Fruit fly (Drosophila melanogaster) whole organism, embryonic: ENCODE measurements around the gene CG1983.
A peak's percentile ranks its signal among the peaks of the same experiment; 100 is the strongest.

Experiments used
- Ada2b ChIP-seq: fragments of 200-800 bp; sonication (Bioruptor generic); IDR thresholded peaks from 2 replicates; pipeline ENCODE4 v1.3.6; 2022; ENCODE audit warnings: missing biosample characterization, missing genetic modification characterization
- CG10366 ChIP-seq: fragments of 200-800 bp; sonication (Bioruptor generic); IDR thresholded peaks from 2 replicates; pipeline ENCODE4 v1.3.6; 2022; ENCODE audit warnings: missing biosample characterization, missing genetic modification characterization
- CG11093 ChIP-seq: fragments of 200-800 bp; sonication (Bioruptor generic); IDR thresholded peaks from 3 replicates; pipeline ENCODE4 v1.3.6; 2022; ENCODE audit warnings: missing biosample characterization, missing genetic modification characterization
- CG12299 ChIP-seq: fragments of 200-800 bp; sonication (Bioruptor generic); optimal IDR thresholded peaks from 2 replicates; lab custom pipeline; 2018; ENCODE audit warnings: missing biosample characterization, mild to moderate bottlenecking, missing genetic modification characterization
- CG13123 ChIP-seq: fragments of 200-800 bp; sonication (Bioruptor generic); optimal IDR thresholded peaks from 2 replicates; lab custom pipeline; 2016; ENCODE audit warnings: missing biosample characterization, missing genetic modification characterization
- CG17912 ChIP-seq: fragments of 200-800 bp; sonication (Bioruptor generic); optimal IDR thresholded peaks from 2 replicates; lab custom pipeline; 2018; ENCODE audit warnings: missing biosample characterization, mild to moderate bottlenecking, missing genetic modification characterization
- CG18476 ChIP-seq: fragments of 200-800 bp; sonication (Bioruptor generic); optimal IDR thresholded peaks from 2 replicates; lab custom pipeline; 2016; ENCODE audit warnings: missing biosample characterization, mild to moderate bottlenecking, missing genetic modification characterization
- CG2875 ChIP-seq: fragments of 200-800 bp; sonication (Bioruptor generic); optimal IDR thresholded peaks from 2 replicates; lab custom pipeline; 2017; ENCODE audit warnings: missing biosample characterization, mild to moderate bottlenecking, missing genetic modification characterization, missing genetic modification reagents
- CG31224 ChIP-seq: fragments of 200-800 bp; sonication (Bioruptor generic); IDR thresholded peaks from 2 replicates; pipeline ENCODE4 v1.3.6; 2022; ENCODE audit warnings: missing biosample characterization, missing genetic modification characterization
- CG31388 ChIP-seq: fragments of 200-800 bp; sonication (Bioruptor generic); optimal IDR thresholded peaks from 2 replicates; lab custom pipeline; 2016; ENCODE audit warnings: missing biosample characterization, missing genetic modification characterization
- CG31441 ChIP-seq: fragments of 200-800 bp; sonication (Bioruptor generic); IDR thresholded peaks from 2 replicates; pipeline ENCODE4 v1.3.6; 2022; ENCODE audit warnings: missing biosample characterization, missing genetic modification characterization
- CG33557 ChIP-seq: fragments of 200-800 bp; sonication (Bioruptor generic); optimal IDR thresholded peaks from 2 replicates; lab custom pipeline; 2019; ENCODE audit warnings: missing biosample characterization, mild to moderate bottlenecking, missing genetic modification characterization, moderate library complexity
- CG3726 ChIP-seq: fragments of 200-800 bp; sonication (Bioruptor generic); IDR thresholded peaks from 3 replicates; pipeline ENCODE4, ENCODE4 v1.3.6; 2022; ENCODE audit warnings: missing biosample characterization, missing genetic modification characterization
- CG4707 ChIP-seq: fragments of 200-800 bp; sonication (Bioruptor generic); optimal IDR thresholded peaks from 2 replicates; lab custom pipeline; 2018; ENCODE audit warnings: missing biosample characterization, mild to moderate bottlenecking, missing genetic modification characterization, moderate library complexity
- CG7928 ChIP-seq: fragments of 200-800 bp; sonication (Bioruptor generic); optimal IDR thresholded peaks from 2 replicates; lab custom pipeline; 2017; ENCODE audit warnings: missing biosample characterization, mild to moderate bottlenecking, missing genetic modification characterization
- Dll ChIP-seq: fragments of 200-800 bp; sonication (Bioruptor generic); IDR thresholded peaks from 4 replicates; pipeline ENCODE4 v1.3.6; 2022; ENCODE audit warnings: missing biosample characterization, missing genetic modification characterization; ENCODE audit not compliant: partially characterized antibody
- Ets65A ChIP-seq: fragments of 200-800 bp; sonication (Bioruptor generic); peaks from one replicate; lab custom pipeline; 2016; ENCODE audit warnings: missing biosample characterization, missing genetic modification characterization
- Hr39 ChIP-seq: fragments of >200 bp; optimal IDR thresholded peaks from 2 replicates; lab custom pipeline; 2017
- Jarid2 ChIP-seq: fragments of 200-800 bp; sonication (Bioruptor generic); optimal IDR thresholded peaks from 3 replicates; lab custom pipeline; 2017; ENCODE audit warnings: mild to moderate bottlenecking, missing biosample characterization, missing genetic modification reagents, missing genetic modification characterization
- NfI ChIP-seq: fragments of 200-800 bp; sonication (Bioruptor generic); optimal IDR thresholded peaks from 3 replicates; lab custom pipeline; 2018; ENCODE audit warnings: missing biosample characterization, mild to moderate bottlenecking, missing genetic modification characterization, moderate library complexity
- Ravus ChIP-seq: fragments of 200-800 bp; sonication (Bioruptor generic); IDR thresholded peaks from 2 replicates; pipeline ENCODE4 v1.3.6; 2022; ENCODE audit warnings: missing biosample characterization, missing genetic modification characterization
- Sox100B ChIP-seq: fragments of 200-800 bp; sonication (Bioruptor generic); optimal IDR thresholded peaks from 3 replicates; lab custom pipeline; 2018; ENCODE audit warnings: missing biosample characterization, mild to moderate bottlenecking, missing genetic modification characterization
- Sox102F ChIP-seq: fragments of 200-800 bp; sonication (Bioruptor generic); optimal IDR thresholded peaks from 2 replicates; lab custom pipeline; 2018; ENCODE audit warnings: missing biosample characterization, mild to moderate bottlenecking, missing genetic modification characterization, moderate library complexity
- bcd ChIP-seq: fragments of 200-800 bp; sonication (Bioruptor generic); optimal IDR thresholded peaks from 2 replicates; lab custom pipeline; 2017; ENCODE audit warnings: missing biosample characterization, mild to moderate bottlenecking, missing genetic modification characterization
- bigmax ChIP-seq: fragments of 200-800 bp; sonication (Bioruptor generic); optimal IDR thresholded peaks from 2 replicates; lab custom pipeline; 2018; ENCODE audit warnings: missing biosample characterization, mild to moderate bottlenecking, missing genetic modification characterization
- corto ChIP-seq: fragments of 200-800 bp; sonication (Bioruptor generic); optimal IDR thresholded peaks from 2 replicates; lab custom pipeline; 2016; ENCODE audit warnings: missing biosample characterization, mild to moderate bottlenecking, missing genetic modification characterization, moderate library complexity
- crc ChIP-seq: fragments of 200-800 bp; sonication (Bioruptor generic); optimal IDR thresholded peaks from 2 replicates; lab custom pipeline; 2016; ENCODE audit warnings: missing biosample characterization, missing genetic modification characterization
- cwo ChIP-seq: fragments of 200-800 bp; sonication (Bioruptor generic); optimal IDR thresholded peaks from 3 replicates; lab custom pipeline; 2017; ENCODE audit warnings: missing biosample characterization, missing genetic modification characterization, mild to moderate bottlenecking, moderate library complexity, missing genetic modification reagents
- dm ChIP-seq: fragments of 200-800 bp; sonication (Bioruptor generic); optimal IDR thresholded peaks from 3 replicates; lab custom pipeline; 2016; ENCODE audit warnings: missing biosample characterization, missing genetic modification characterization
- dysf ChIP-seq: fragments of 200-800 bp; sonication (Bioruptor generic); IDR thresholded peaks from 3 replicates; pipeline ENCODE4 v1.3.6; 2022; ENCODE audit warnings: missing biosample characterization, missing genetic modification characterization
- eyg ChIP-seq: fragments of 200-800 bp; sonication (Bioruptor generic); optimal IDR thresholded peaks from 3 replicates; lab custom pipeline; 2016; ENCODE audit warnings: missing biosample characterization, missing genetic modification characterization
- gro ChIP-seq: fragments of 200-800 bp; sonication (Bioruptor generic); optimal IDR thresholded peaks from 2 replicates; lab custom pipeline; 2016; ENCODE audit warnings: missing biosample characterization, missing genetic modification characterization
- h ChIP-seq: fragments of >200 bp; optimal IDR thresholded peaks from 2 replicates; lab custom pipeline; 2017
- ind ChIP-seq: fragments of 200-800 bp; sonication (Bioruptor generic); optimal IDR thresholded peaks from 3 replicates; lab custom pipeline; 2016; ENCODE audit warnings: missing biosample characterization, missing genetic modification characterization
- knrl ChIP-seq: fragments of 200-800 bp; sonication (Bioruptor generic); IDR thresholded peaks from 3 replicates; pipeline ENCODE4 v1.3.6; 2022; ENCODE audit warnings: missing biosample characterization, missing genetic modification characterization; ENCODE audit not compliant: partially characterized antibody
- nerfin-1 ChIP-seq: fragments of 200-800 bp; sonication (Bioruptor generic); optimal IDR thresholded peaks from 3 replicates; lab custom pipeline; 2019; ENCODE audit warnings: missing biosample characterization, mild to moderate bottlenecking, missing genetic modification characterization, moderate library complexity
- pan ChIP-seq, 4 experiments: fragments of >200 bp in 3 of 4; fragments of 200-800 bp in 1 of 4; sonication (Bioruptor generic) in 1 of 4; optimal IDR thresholded peaks in 3 of 4; IDR thresholded peaks in 1 of 4; 2 replicates each; pipeline versions ENCODE4 v1.3.6 to Lab custom; 2017 to 2022; ENCODE audit warnings: missing biosample characterization in 2 of 4, missing genetic modification characterization in 2 of 4, mixed read lengths in 1 of 4
- phol ChIP-seq: fragments of 200-800 bp; sonication (Bioruptor generic); optimal IDR thresholded peaks from 3 replicates; lab custom pipeline; 2018; ENCODE audit warnings: missing biosample characterization, mild to moderate bottlenecking, missing genetic modification characterization, moderate library complexity
- pita ChIP-seq: fragments of 200-800 bp; sonication (Bioruptor generic); optimal IDR thresholded peaks from 2 replicates; lab custom pipeline; 2017; ENCODE audit warnings: missing biosample characterization, mild to moderate bottlenecking, missing genetic modification characterization
- pnt ChIP-seq: fragments of 200-800 bp; sonication (Bioruptor generic); optimal IDR thresholded peaks from 3 replicates; lab custom pipeline; 2016; ENCODE audit warnings: missing biosample characterization, missing genetic modification characterization
- run ChIP-seq: fragments of 200-800 bp; sonication (Bioruptor generic); optimal IDR thresholded peaks from 3 replicates; lab custom pipeline; 2018; ENCODE audit warnings: missing biosample characterization, mild to moderate bottlenecking, missing genetic modification characterization
- sens ChIP-seq: fragments of 200-800 bp; sonication (Bioruptor generic); peaks from one replicate; lab custom pipeline; 2016; ENCODE audit warnings: missing biosample characterization, missing genetic modification characterization
- sima ChIP-seq: fragments of 200-800 bp; sonication (Bioruptor generic); optimal IDR thresholded peaks from 2 replicates; lab custom pipeline; 2016; ENCODE audit warnings: missing biosample characterization, missing genetic modification characterization
- so ChIP-seq: fragments of 200-800 bp; sonication (Bioruptor generic); IDR thresholded peaks from 3 replicates; pipeline ENCODE4 v1.3.6; 2022; ENCODE audit warnings: missing biosample characterization, missing genetic modification characterization
- trh ChIP-seq: fragments of 200-800 bp; sonication (Bioruptor generic); optimal IDR thresholded peaks from 2 replicates; lab custom pipeline; 2016; ENCODE audit warnings: missing biosample characterization, missing genetic modification characterization
- vnd ChIP-seq: fragments of 200-800 bp; sonication (Bioruptor generic); IDR thresholded peaks from 3 replicates; pipeline ENCODE4 v1.3.6; 2022; ENCODE audit warnings: missing biosample characterization, missing genetic modification characterization; ENCODE audit not compliant: partially characterized antibody
- wor ChIP-seq: fragments of 200-800 bp; sonication (Bioruptor generic); IDR thresholded peaks from 2 replicates; pipeline ENCODE4 v1.3.6; 2022; ENCODE audit warnings: missing biosample characterization, missing genetic modification characterization
- zfh2 ChIP-seq: fragments of 200-800 bp; sonication (Bioruptor generic); optimal IDR thresholded peaks from 2 replicates; lab custom pipeline; 2016; ENCODE audit warnings: missing biosample characterization, missing genetic modification characterization

The CG1983 gene

dm6 chr3R:30170671-30171667, 6.5 kb downstream of the CG1983 start, which contains the start of gene Rsod (continued):
- TF ChIP-seq zfh2 (GFP tag; lab: Kevin White, UChicago): no peak
- no peak for TF ChIP-seq CG13123 (GFP tag; lab: Kevin White, UChicago)
- TF ChIP-seq dm (GFP tag; lab: Kevin White, UChicago): no peak
- TF ChIP-seq dysf (GFP tag; lab: Robert Waterston, UW): peak; percentile 84
- peak; percentile 56 for TF ChIP-seq phol (tag; lab: Kevin White, UChicago)
- peak; percentile 50 for TF ChIP-seq CG33557 (GFP tag; lab: Kevin White, UChicago)
- TF ChIP-seq crc (GFP tag; lab: Kevin White, UChicago): no peak
- peak; percentile 72 for TF ChIP-seq Sox102F
- no peak for TF ChIP-seq cwo (GFP tag; lab: Kevin White, UChicago)
- TF ChIP-seq bcd (GFP tag; lab: Kevin White, UChicago): peak; percentile 36
- TF ChIP-seq h (lab: Kevin White, UChicago): no peak
- TF ChIP-seq CG17912 (GFP tag; lab: Kevin White, UChicago): no peak
- TF ChIP-seq pan (optimal IDR thresholded peaks at IDR 0.05; lab: Kevin White, UChicago): no peak
- peak in 1 of 2 experiments; percentile 86 for TF ChIP-seq pan (GFP tag; optimal IDR thresholded peaks at IDR 0.05 in 1 of 2, IDR thresholded peaks at IDR 0.05 in 1 of 2)
- peak; percentile 59 for TF ChIP-seq corto (GFP tag; lab: Kevin White, UChicago)
- TF ChIP-seq CG31441 (GFP tag; lab: Robert Waterston, UW): peak; percentile 52
- peak; percentile 55 for TF ChIP-seq Jarid2
- no peak for TF ChIP-seq CG7928
- no peak for TF ChIP-seq Hr39 (lab: Kevin White, UChicago)
- no peak for TF ChIP-seq gro (GFP tag; lab: Kevin White, UChicago)
- TF ChIP-seq sens (GFP tag; lab: Kevin White, UChicago): peak; percentile 89
- TF ChIP-seq CG31224 (GFP tag; lab: Robert Waterston, UW): peak; percentile 28; the same call in 1 of the 2 replicates
- peak; percentile 58 for TF ChIP-seq Sox100B (GFP tag; lab: Kevin White, UChicago)
- TF ChIP-seq bigmax: no peak
- TF ChIP-seq CG31388: no peak
- TF ChIP-seq CG10366 (GFP tag; lab: Robert Waterston, UW): peak; percentile 79
- TF ChIP-seq trh: no peak
- TF ChIP-seq Ada2b (GFP tag; lab: Robert Waterston, UW): peak; percentile 54
- TF ChIP-seq Ravus (GFP tag; lab: Robert Waterston, UW): no peak; the same call in 1 of the 2 replicates
- no peak for TF ChIP-seq pita (GFP tag; lab: Kevin White, UChicago)
- TF ChIP-seq Ets65A (GFP tag; lab: Kevin White, UChicago): no peak
- TF ChIP-seq CG3726 (GFP tag; lab: Robert Waterston, UW): peak; percentile 64; the same call in 2 of the 3 replicates
- TF ChIP-seq CG4707 (GFP tag; lab: Kevin White, UChicago): no peak
- TF ChIP-seq knrl (GFP tag; lab: Robert Waterston, UW): no peak
- TF ChIP-seq CG2875 (GFP tag; lab: Kevin White, UChicago): peak; percentile 60
- TF ChIP-seq NfI (GFP tag; lab: Kevin White, UChicago): peak; percentile 64
- TF ChIP-seq run (tag; lab: Kevin White, UChicago): no peak
- TF ChIP-seq CG12299 (tag; lab: Kevin White, UChicago): no peak
- TF ChIP-seq CG11093 (GFP tag; lab: Robert Waterston, UW): peak; percentile 73
- peak; percentile 84; the same call in 2 of the 3 replicates for TF ChIP-seq so (GFP tag; lab: Robert Waterston, UW)
- no peak for TF ChIP-seq sima (GFP tag; lab: Kevin White, UChicago)
- no peak for TF ChIP-seq eyg (GFP tag; lab: Kevin White, UChicago)
- TF ChIP-seq nerfin-1 (tag; lab: Kevin White, UChicago): peak; percentile 9
- TF ChIP-seq ind (GFP tag; lab: Kevin White, UChicago): peak; percentile 31
- peak; percentile 24 for TF ChIP-seq CG18476 (GFP tag; lab: Kevin White, UChicago)
- no peak for TF ChIP-seq vnd
- no peak for TF ChIP-seq Dll (GFP tag; lab: Robert Waterston, UW)
- peak; percentile 28 for TF ChIP-seq pnt (GFP tag; lab: Kevin White, UChicago)
- peak; percentile 28; the same call in 1 of the 2 replicates for TF ChIP-seq wor (GFP tag; lab: Robert Waterston, UW)
